Fruit fly (Drosophila melanogaster) whole organism, embryonic: ENCODE measurements around the gene CG6163.
A peak's percentile ranks its signal among the peaks of the same experiment; 100 is the strongest.

Experiments used
- Abd-B ChIP-seq: fragments of 200-800 bp; sonication (Bioruptor generic); optimal IDR thresholded peaks from 2 replicates; lab custom pipeline; 2018; ENCODE audit warnings: missing biosample characterization, mild to moderate bottlenecking, missing genetic modification characterization, moderate library complexity
- Bgb ChIP-seq: fragments of 200-800 bp; sonication (Bioruptor generic); IDR thresholded peaks from 2 replicates; pipeline ENCODE4 v1.3.6; 2022; ENCODE audit warnings: missing biosample characterization, missing genetic modification characterization; ENCODE audit not compliant: partially characterized antibody
- CG10321 ChIP-seq: fragments of 200-800 bp; sonication (Bioruptor generic); IDR thresholded peaks from 2 replicates; pipeline ENCODE4 v1.3.6; 2022; ENCODE audit warnings: missing biosample characterization, missing genetic modification characterization
- CG10565 ChIP-seq: fragments of 200-800 bp; sonication (Bioruptor generic); optimal IDR thresholded peaks from 3 replicates; lab custom pipeline; 2016; ENCODE audit warnings: missing biosample characterization, mild to moderate bottlenecking, missing genetic modification characterization
- CG11504 ChIP-seq: fragments of 200-800 bp; sonication (Bioruptor generic); optimal IDR thresholded peaks from 3 replicates; lab custom pipeline; 2019; ENCODE audit warnings: missing biosample characterization, mild to moderate bottlenecking, missing genetic modification characterization, moderate library complexity
- CG11696 ChIP-seq: fragments of 200-800 bp; sonication (Bioruptor generic); IDR thresholded peaks from 2 replicates; pipeline ENCODE4 v1.3.6; 2022; ENCODE audit warnings: missing biosample characterization, missing genetic modification characterization
- CG12391 ChIP-seq: fragments of 200-800 bp; sonication (Bioruptor generic); optimal IDR thresholded peaks from 3 replicates; lab custom pipeline; 2018; ENCODE audit warnings: missing biosample characterization, mild to moderate bottlenecking, missing genetic modification characterization, moderate library complexity
- CG12659 ChIP-seq: fragments of 200-800 bp; sonication (Bioruptor generic); optimal IDR thresholded peaks from 3 replicates; lab custom pipeline; 2017; ENCODE audit warnings: mild to moderate bottlenecking, missing biosample characterization, missing genetic modification reagents, missing genetic modification characterization
- CG13296 ChIP-seq: fragments of 200-800 bp; sonication (Bioruptor generic); optimal IDR thresholded peaks from 3 replicates; lab custom pipeline; 2018; ENCODE audit warnings: missing biosample characterization, mild to moderate bottlenecking, missing genetic modification characterization
- CG15011 ChIP-seq: fragments of 200-800 bp; sonication (Bioruptor generic); optimal IDR thresholded peaks from 3 replicates; lab custom pipeline; 2018; ENCODE audit warnings: missing biosample characterization, mild to moderate bottlenecking, missing genetic modification characterization
- CG15514 ChIP-seq: fragments of 200-800 bp; sonication (Bioruptor generic); optimal IDR thresholded peaks from 3 replicates; lab custom pipeline; 2017; ENCODE audit warnings: missing biosample characterization, missing genetic modification characterization, mild to moderate bottlenecking, moderate library complexity, missing genetic modification reagents
- CG1603 ChIP-seq: fragments of 200-800 bp; sonication (Bioruptor generic); optimal IDR thresholded peaks from 2 replicates; lab custom pipeline; 2019; ENCODE audit warnings: missing biosample characterization, mild to moderate bottlenecking, missing genetic modification characterization, moderate library complexity
- CG31365 ChIP-seq: fragments of 200-800 bp; sonication (Bioruptor generic); optimal IDR thresholded peaks from 2 replicates; lab custom pipeline; 2018; ENCODE audit warnings: missing biosample characterization, mild to moderate bottlenecking, missing genetic modification characterization
- CG3163 ChIP-seq: fragments of 200-800 bp; sonication (Bioruptor generic); optimal IDR thresholded peaks from 3 replicates; lab custom pipeline; 2016; ENCODE audit warnings: missing biosample characterization, missing genetic modification characterization
- CG32767 ChIP-seq: fragments of 200-800 bp; sonication (Bioruptor generic); IDR thresholded peaks from 2 replicates; pipeline ENCODE4 v1.3.6; 2022; ENCODE audit warnings: missing biosample characterization, missing genetic modification characterization
- CG34422 ChIP-seq: fragments of 200-800 bp; sonication (Bioruptor generic); IDR thresholded peaks from 3 replicates; pipeline ENCODE4 v1.3.6; 2022; ENCODE audit warnings: missing biosample characterization, missing genetic modification characterization
- CG3726 ChIP-seq: fragments of 200-800 bp; sonication (Bioruptor generic); IDR thresholded peaks from 3 replicates; pipeline ENCODE4, ENCODE4 v1.3.6; 2022; ENCODE audit warnings: missing biosample characterization, missing genetic modification characterization
- CG4424 ChIP-seq: fragments of 200-800 bp; sonication (Bioruptor generic); optimal IDR thresholded peaks from 3 replicates; lab custom pipeline; 2016; ENCODE audit warnings: missing biosample characterization, missing genetic modification characterization
- CG5180 ChIP-seq: fragments of 200-800 bp; sonication (Bioruptor generic); optimal IDR thresholded peaks from 3 replicates; lab custom pipeline; 2017; ENCODE audit warnings: missing biosample characterization, missing genetic modification characterization, mild to moderate bottlenecking, moderate library complexity, missing genetic modification reagents
- CG6683 ChIP-seq: fragments of 200-800 bp; sonication (Bioruptor generic); optimal IDR thresholded peaks from 2 replicates; lab custom pipeline; 2017; ENCODE audit warnings: missing biosample characterization, mild to moderate bottlenecking, missing genetic modification characterization, missing genetic modification reagents
- CG9797 ChIP-seq: fragments of 200-800 bp; sonication (Bioruptor generic); optimal IDR thresholded peaks from 3 replicates; lab custom pipeline; 2018; ENCODE audit warnings: missing biosample characterization, mild to moderate bottlenecking, missing genetic modification characterization
- D19A ChIP-seq: fragments of 200-800 bp; optimal IDR thresholded peaks from 3 replicates; lab custom pipeline; 2019; ENCODE audit warnings: missing biosample characterization, mild to moderate bottlenecking, missing genetic modification characterization, moderate library complexity
- ERR ChIP-seq: fragments of 200-800 bp; sonication (Bioruptor generic); optimal IDR thresholded peaks from 2 replicates; lab custom pipeline; 2016; ENCODE audit warnings: missing biosample characterization, missing genetic modification characterization
- Fer2 ChIP-seq: fragments of 200-800 bp; sonication (Bioruptor generic); optimal IDR thresholded peaks from 2 replicates; lab custom pipeline; 2018; ENCODE audit warnings: missing biosample characterization, mild to moderate bottlenecking, missing genetic modification characterization, moderate library complexity
- Gug ChIP-seq: fragments of 200-800 bp; sonication (Bioruptor generic); IDR thresholded peaks from 4 replicates; pipeline ENCODE4 v1.3.6; 2022; ENCODE audit warnings: missing biosample characterization, missing genetic modification characterization
- Hr39 ChIP-seq: fragments of >200 bp; optimal IDR thresholded peaks from 2 replicates; lab custom pipeline; 2017
- Lim3 ChIP-seq: fragments of 200-800 bp; sonication (Bioruptor generic); IDR thresholded peaks from 2 replicates; pipeline ENCODE4 v1.3.6; 2022; ENCODE audit warnings: missing biosample characterization, missing genetic modification characterization
- Rfx ChIP-seq: fragments of 200-800 bp; sonication (Bioruptor generic); IDR thresholded peaks from 2 replicates; pipeline ENCODE4 v1.3.6; 2022; ENCODE audit warnings: missing biosample characterization, missing genetic modification characterization
- Scr ChIP-seq: fragments of 200-800 bp; sonication (Bioruptor generic); IDR thresholded peaks from 2 replicates; pipeline ENCODE4 v1.3.6; 2022; ENCODE audit warnings: missing biosample characterization, missing genetic modification characterization; ENCODE audit not compliant: partially characterized antibody
- Sox102F ChIP-seq: fragments of 200-800 bp; sonication (Bioruptor generic); optimal IDR thresholded peaks from 2 replicates; lab custom pipeline; 2018; ENCODE audit warnings: missing biosample characterization, mild to moderate bottlenecking, missing genetic modification characterization, moderate library complexity
- Spps ChIP-seq: fragments of 200-800 bp; sonication (Bioruptor generic); optimal IDR thresholded peaks from 2 replicates; lab custom pipeline; 2018; ENCODE audit warnings: missing biosample characterization, mild to moderate bottlenecking, missing genetic modification characterization
- Sry-β ChIP-seq: fragments of 200-800 bp; sonication (Bioruptor generic); optimal IDR thresholded peaks from 2 replicates; lab custom pipeline; 2018; ENCODE audit warnings: missing biosample characterization, mild to moderate bottlenecking, missing genetic modification characterization, moderate library complexity
- Xbp1 ChIP-seq: fragments of 200-800 bp; sonication (Bioruptor generic); optimal IDR thresholded peaks from 3 replicates; lab custom pipeline; 2016; ENCODE audit warnings: missing biosample characterization, mild to moderate bottlenecking, missing genetic modification characterization
- amos ChIP-seq: fragments of 200-800 bp; sonication (Bioruptor generic); IDR thresholded peaks from 2 replicates; pipeline ENCODE4 v1.3.6; 2022; ENCODE audit warnings: missing biosample characterization, missing genetic modification characterization; ENCODE audit not compliant: partially characterized antibody
- aop ChIP-seq: fragments of 200-800 bp; sonication (Bioruptor generic); IDR thresholded peaks from 2 replicates; pipeline ENCODE4 v1.3.6; 2022; ENCODE audit warnings: missing biosample characterization, missing genetic modification characterization
- danr ChIP-seq: fragments of 200-800 bp; sonication (Bioruptor generic); IDR thresholded peaks from 2 replicates; pipeline ENCODE4 v1.3.6; 2022; ENCODE audit warnings: missing biosample characterization, missing genetic modification characterization
- dati ChIP-seq: fragments of 200-800 bp; sonication (Bioruptor generic); IDR thresholded peaks from 2 replicates; pipeline ENCODE4 v1.3.6; 2022; ENCODE audit warnings: missing biosample characterization, missing genetic modification characterization
- eyg ChIP-seq: fragments of 200-800 bp; sonication (Bioruptor generic); optimal IDR thresholded peaks from 3 replicates; lab custom pipeline; 2016; ENCODE audit warnings: missing biosample characterization, missing genetic modification characterization
- ftz-f1 ChIP-seq: fragments of 200-800 bp; sonication (Bioruptor generic); optimal IDR thresholded peaks from 2 replicates; lab custom pipeline; 2016; ENCODE audit warnings: missing biosample characterization, missing genetic modification characterization
- gsb-n ChIP-seq: fragments of 200-800 bp; sonication (Bioruptor generic); optimal IDR thresholded peaks from 3 replicates; lab custom pipeline; 2018; ENCODE audit warnings: missing biosample characterization, mild to moderate bottlenecking, missing genetic modification characterization
- insv ChIP-seq, 2 experiments: fragments of 200-800 bp; sonication (Bioruptor generic); optimal IDR thresholded peaks; 3 replicates each; lab custom pipeline; 2016 to 2018; ENCODE audit warnings: missing biosample characterization in 2 of 2, missing genetic modification characterization in 2 of 2
- klu ChIP-seq: fragments of 200-800 bp; sonication (Bioruptor generic); IDR thresholded peaks from 2 replicates; pipeline ENCODE4 v1.3.6; 2022; ENCODE audit warnings: missing biosample characterization, missing genetic modification characterization
- knrl ChIP-seq: fragments of 200-800 bp; sonication (Bioruptor generic); IDR thresholded peaks from 3 replicates; pipeline ENCODE4 v1.3.6; 2022; ENCODE audit warnings: missing biosample characterization, missing genetic modification characterization; ENCODE audit not compliant: partially characterized antibody
- nau ChIP-seq: fragments of 200-800 bp; sonication (Bioruptor generic); optimal IDR thresholded peaks from 3 replicates; lab custom pipeline; 2017; ENCODE audit warnings: missing biosample characterization, mild to moderate bottlenecking, missing genetic modification characterization, missing genetic modification reagents
- nerfin-2 ChIP-seq: fragments of 200-800 bp; sonication (Bioruptor generic); IDR thresholded peaks from 2 replicates; pipeline ENCODE4 v1.3.6; 2022; ENCODE audit warnings: missing biosample characterization, missing genetic modification characterization; ENCODE audit not compliant: partially characterized antibody
- peb ChIP-seq: fragments of 200-800 bp; sonication (Bioruptor generic); IDR thresholded peaks from 2 replicates; pipeline ENCODE4 v1.3.6; 2022; ENCODE audit warnings: missing biosample characterization, missing genetic modification characterization
- ranshi ChIP-seq: fragments of 200-800 bp; sonication (Bioruptor generic); IDR thresholded peaks from 2 replicates; pipeline ENCODE4 v1.3.6; 2022; ENCODE audit warnings: missing biosample characterization, missing genetic modification characterization
- slbo ChIP-seq: fragments of 200-800 bp; sonication (Bioruptor generic); IDR thresholded peaks from 2 replicates; pipeline ENCODE4 v1.3.6; 2022; ENCODE audit warnings: missing biosample characterization, missing genetic modification characterization
- vnd ChIP-seq: fragments of 200-800 bp; sonication (Bioruptor generic); IDR thresholded peaks from 3 replicates; pipeline ENCODE4 v1.3.6; 2022; ENCODE audit warnings: missing biosample characterization, missing genetic modification characterization; ENCODE audit not compliant: partially characterized antibody
- wor ChIP-seq: fragments of 200-800 bp; sonication (Bioruptor generic); IDR thresholded peaks from 2 replicates; pipeline ENCODE4 v1.3.6; 2022; ENCODE audit warnings: missing biosample characterization, missing genetic modification characterization

CG6163 gene

dm6 chr3L:11349908-11350405, 14.7 kb downstream of the CG6163 start (continued):
- TF ChIP-seq CG1603 (tag; lab: Kevin White, UChicago) (peak; percentile 69), Abd-B (GFP tag; lab: Kevin White, UChicago) (peak; percentile 91), CG15011 (peak; percentile 93), aop (GFP tag; lab: Robert Waterston, UW) (peak; percentile 39; the same call in 1 of the 2 replicates), CG4424 (GFP tag; lab: Kevin White, UChicago) (peak; percentile 94), CG10321 (GFP tag; lab: Robert Waterston, UW) (peak; percentile 47; the same call in 1 of the 2 replicates), CG11696 (GFP tag; lab: Robert Waterston, UW) (peak; percentile 85), CG9797 (GFP tag; lab: Kevin White, UChicago) (no peak), Bgb (no peak; the same call in 1 of the 2 replicates), Sox102F (peak; percentile 96), CG3726 (GFP tag; lab: Robert Waterston, UW) (peak; percentile 88), Fer2 (peak; percentile 80), klu (peak; percentile 93), wor (GFP tag; lab: Robert Waterston, UW) (peak; percentile 90), danr (GFP tag; lab: Robert Waterston, UW) (peak; percentile 90), dati (GFP tag; lab: Robert Waterston, UW) (peak; percentile 61), nerfin-2 (no peak), CG12659 (GFP tag; lab: Kevin White, UChicago) (peak; percentile 92), CG3163 (no peak), Gug (GFP tag; lab: Robert Waterston, UW) (peak; percentile 71; the same call in 3 of the 4 replicates), CG11504 (tag; lab: Kevin White, UChicago) (peak; percentile 94), amos (no peak), ftz-f1 (GFP tag; lab: Kevin White, UChicago) (no peak), nau (GFP tag; lab: Kevin White, UChicago) (peak; percentile 82), CG12391 (tag; lab: Kevin White, UChicago) (peak; percentile 92), ranshi (peak; percentile 77; the same call in 1 of the 2 replicates), D19A (peak; percentile 91), slbo (GFP tag; lab: Robert Waterston, UW) (peak; percentile 94), CG34422 (GFP tag; lab: Robert Waterston, UW) (peak; percentile 93), insv (GFP tag; optimal IDR thresholded peaks at IDR 0.05; lab: Kevin White, UChicago) (no peak), ERR (GFP tag; lab: Kevin White, UChicago) (no peak), gsb-n (peak; percentile 80), CG32767 (peak; percentile 90), vnd (GFP tag; lab: Robert Waterston, UW) (no peak), Spps (tag; lab: Kevin White, UChicago) (peak; percentile 88), CG6683 (GFP tag; lab: Kevin White, UChicago) (peak; percentile 53), CG10565 (GFP tag; lab: Kevin White, UChicago) (peak; percentile 38), Hr39 (lab: Kevin White, UChicago) (no peak), CG13296 (peak; percentile 79), Sry-β (GFP tag; lab: Kevin White, UChicago) (no peak), knrl (GFP tag; lab: Robert Waterston, UW) (no peak), Rfx (GFP tag; lab: Robert Waterston, UW) (peak; percentile 92), Scr (no peak), Lim3 (GFP tag; lab: Robert Waterston, UW) (peak; percentile 79), peb (GFP tag; lab: Robert Waterston, UW) (peak; percentile 81), CG5180 (GFP tag; lab: Kevin White, UChicago) (peak; percentile 76), Xbp1 (GFP tag; lab: Kevin White, UChicago) (peak; percentile 86), CG31365 (tag; lab: Kevin White, UChicago) (peak; percentile 46), CG15514 (GFP tag; lab: Kevin White, UChicago) (peak; percentile 45), eyg (GFP tag; lab: Kevin White, UChicago) (peak; percentile 13)
